Worm (Caenorhabditis elegans) whole organism, midembryonic: ENCODE measurements around the gene ugt-48.

Experiments
- T22C8.4 ChIP-seq: fragments of 200-800 bp; sonication (Bioruptor generic); IDR thresholded peaks from 2 replicates; pipeline ENCODE4 v1.3.6; 2022; ENCODE audit warnings: missing genetic modification characterization, missing compliant biosample characterization
- cog-1 ChIP-seq: sonication (generic microtip); optimal IDR thresholded peaks from 2 replicates; lab custom pipeline; 2016; ENCODE audit warnings: missing genetic modification characterization, missing compliant biosample characterization
- flt-1 ChIP-seq: fragments of 200-800 bp; sonication (Bioruptor generic); IDR thresholded peaks from 2 replicates; pipeline ENCODE4 v1.3.6; 2022; ENCODE audit warnings: missing genetic modification characterization, missing compliant biosample characterization
- klf-2 ChIP-seq: fragments of 200-800 bp; sonication (Bioruptor generic); conservative IDR thresholded peaks from 2 replicates; pipeline ENCODE4 v1.3.6; 2022; ENCODE audit warnings: missing genetic modification reagents, missing genetic modification characterization, missing compliant biosample characterization
- med-1 ChIP-seq: sonication (generic microtip); optimal IDR thresholded peaks from 2 replicates; lab custom pipeline; 2017; ENCODE audit warnings: missing genetic modification characterization, mild to moderate bottlenecking, missing compliant biosample characterization, antibody characterized with exemption, missing genetic modification reagents; ENCODE audit not compliant: insufficient read depth
- tab-1 ChIP-seq: fragments of 200-800 bp; sonication (Bioruptor generic); IDR thresholded peaks from 2 replicates; pipeline ENCODE4 v1.3.6; 2022; ENCODE audit warnings: missing genetic modification characterization, missing compliant biosample characterization
- ztf-23 ChIP-seq: fragments of 200-800 bp; sonication (Bioruptor generic); IDR thresholded peaks from 2 replicates; pipeline ENCODE4 v1.3.6; 2022; ENCODE audit warnings: missing genetic modification reagents, missing genetic modification characterization, missing compliant biosample characterization
- ztf-29 ChIP-seq: fragments of 200-800 bp; sonication (Bioruptor generic); IDR thresholded peaks from 2 replicates; pipeline ENCODE4 v1.3.6; 2022; ENCODE audit warnings: missing genetic modification reagents, missing genetic modification characterization, missing compliant biosample characterization

ugt-48 gene

ce11 chrV:5499475-5499874 lies 48.4 kb downstream of the ugt-48 start:
- TF ChIP-seq ztf-29 (GFP tag; lab: Robert Waterston, UW) (no peak), klf-2 (GFP tag; lab: Robert Waterston, UW) (no peak), ztf-23 (GFP tag; lab: Robert Waterston, UW) (no peak), tab-1 (GFP tag; lab: Robert Waterston, UW) (no peak), flt-1 (GFP tag; lab: Robert Waterston, UW) (no peak), T22C8.4 (no peak), med-1 (GFP tag; lab: Kevin White, UChicago) (no peak), cog-1 (no peak)
